Fruit fly (Drosophila melanogaster) whole organism, pupa: ENCODE results near the gene CG7368.
A peak's percentile ranks its signal among the peaks of the same experiment; 100 is the strongest.

Experiments
- CG12605 ChIP-seq: fragments of 200-800 bp; sonication (Bioruptor generic); IDR thresholded peaks from 2 replicates; pipeline ENCODE4 v1.3.6; 2022; ENCODE audit warnings: missing biosample characterization, missing genetic modification characterization
- CG14655 ChIP-seq: fragments of 200-800 bp; sonication (Bioruptor generic); optimal IDR thresholded peaks from 3 replicates; lab custom pipeline; 2017; ENCODE audit warnings: mild to moderate bottlenecking, missing biosample characterization, missing genetic modification reagents, missing genetic modification characterization
- CG34367 ChIP-seq: fragments of 200-800 bp; sonication (Bioruptor generic); optimal IDR thresholded peaks from 2 replicates; lab custom pipeline; 2018; ENCODE audit warnings: missing biosample characterization, mild to moderate bottlenecking, missing genetic modification characterization
- CG8159 ChIP-seq: fragments of 200-800 bp; sonication (Bioruptor generic); optimal IDR thresholded peaks from 3 replicates; lab custom pipeline; 2018; ENCODE audit warnings: missing biosample characterization, mild to moderate bottlenecking, missing genetic modification characterization, moderate library complexity
- CG9948 ChIP-seq: fragments of 200-800 bp; sonication (Bioruptor generic); optimal IDR thresholded peaks from 2 replicates; lab custom pipeline; 2018; ENCODE audit warnings: missing biosample characterization, mild to moderate bottlenecking, missing genetic modification characterization, moderate library complexity
- EcR ChIP-seq: fragments of 200-800 bp; sonication (Bioruptor generic); optimal IDR thresholded peaks from 3 replicates; lab custom pipeline; 2019; ENCODE audit warnings: missing biosample characterization, missing genetic modification characterization, mild to moderate bottlenecking, moderate library complexity, missing genetic modification reagents
- Ets98B ChIP-seq: fragments of 200-800 bp; sonication (Bioruptor generic); IDR thresholded peaks from 2 replicates; pipeline ENCODE4 v1.3.6; 2022; ENCODE audit warnings: missing biosample characterization, missing genetic modification characterization
- Pif1A ChIP-seq: fragments of 200-800 bp; sonication (Bioruptor generic); optimal IDR thresholded peaks from 3 replicates; lab custom pipeline; 2016; ENCODE audit warnings: missing biosample characterization, missing genetic modification characterization
- Pif1B ChIP-seq: fragments of 200-800 bp; sonication (Bioruptor generic); optimal IDR thresholded peaks from 3 replicates; lab custom pipeline; 2016; ENCODE audit warnings: missing biosample characterization, missing genetic modification characterization
- gl ChIP-seq: fragments of 200-800 bp; sonication (Bioruptor generic); optimal IDR thresholded peaks from 2 replicates; lab custom pipeline; 2018; ENCODE audit warnings: missing biosample characterization, mild to moderate bottlenecking, missing genetic modification characterization

DNA sequence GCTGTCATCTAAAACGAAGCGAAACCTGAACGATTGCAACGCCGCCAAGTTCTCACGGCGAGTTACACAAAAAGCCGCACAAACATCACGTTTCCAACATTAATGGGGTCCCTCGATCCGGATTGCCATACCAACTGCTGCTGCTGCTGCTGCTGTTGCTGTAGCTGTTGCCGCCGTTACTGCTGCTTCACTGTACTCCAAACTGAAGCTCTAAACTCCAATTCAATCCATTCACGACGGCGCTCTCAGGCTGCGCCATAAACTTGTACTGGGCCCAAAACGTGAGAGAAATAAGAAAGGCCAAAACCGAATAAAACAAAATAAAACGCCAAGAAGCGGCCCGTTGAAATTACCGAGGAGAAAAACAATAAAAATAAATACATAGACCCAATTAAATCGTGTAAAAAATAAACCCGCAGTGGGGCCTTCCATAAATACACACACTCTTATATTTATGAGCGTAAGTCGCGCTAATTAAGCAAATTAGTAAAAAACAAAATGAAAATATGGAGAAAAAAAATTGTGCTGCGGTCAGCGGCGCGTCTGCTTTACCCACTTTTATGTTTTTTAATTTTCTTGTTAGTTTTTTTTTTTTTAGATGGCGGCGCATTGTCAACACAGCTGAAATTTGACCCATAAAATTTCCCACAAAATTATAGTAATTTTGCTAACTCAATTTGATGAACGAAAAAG, 49.6 kb upstream of the CG7368 start:
- TF ChIP-seq CG8159 (tag; lab: Kevin White, UChicago) (no peak), Ets98B (peak; percentile 13; the same call in 1 of the 2 replicates), CG12605 (GFP tag; lab: Robert Waterston, UW) (no peak), EcR (GFP tag; lab: Kevin White, UChicago) (no peak), gl (tag; lab: Kevin White, UChicago) (no peak), CG34367 (tag; lab: Kevin White, UChicago) (no peak), Pif1B (no peak), CG9948 (no peak), Pif1A (GFP tag; lab: Kevin White, UChicago) (no peak), CG14655 (GFP tag; lab: Kevin White, UChicago) (no peak)
